Fruit fly (Drosophila melanogaster): ENCODE data around the gene fbl.

DNA sequence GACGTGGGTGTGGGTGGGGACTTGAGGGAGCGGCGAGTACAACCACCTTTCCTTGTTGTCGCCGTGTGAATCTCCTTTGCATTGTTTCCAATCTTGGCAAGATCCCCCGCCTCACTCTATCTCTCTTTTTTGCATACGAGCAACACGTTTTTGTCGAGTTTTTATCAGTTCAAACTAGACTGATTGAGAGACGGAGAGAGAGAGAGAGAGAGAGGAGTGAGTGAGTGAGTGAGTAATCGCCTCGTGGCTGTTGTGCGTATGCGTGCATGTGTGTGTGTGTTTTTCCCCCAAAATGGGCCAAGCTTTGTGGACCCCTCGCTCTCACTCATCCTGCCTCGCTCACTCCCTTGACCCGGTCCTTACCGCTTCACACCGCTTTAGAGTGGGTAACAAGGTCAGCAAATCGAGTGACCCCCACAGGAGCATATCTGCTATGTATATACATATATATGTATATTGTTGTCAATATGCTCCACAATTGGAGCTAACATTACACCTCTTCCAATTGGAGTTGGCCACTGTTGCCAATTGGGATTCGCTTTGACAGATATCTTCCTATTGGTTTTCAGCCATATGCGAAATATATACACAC lies 34.8 kb upstream of the fbl start:
- TF ChIP-seq EcR (GFP tag; optimal IDR thresholded peaks at IDR 0.05) (peak in 1 of 2 experiments; percentile 85), psq (optimal IDR thresholded peaks at IDR 0.05) (no peak), Dll (optimal IDR thresholded peaks at IDR 0.05) (no peak)

Data from whole organism.